Fruit fly (Drosophila melanogaster): Measurements from ENCODE around the gene CG33783.

dm6 chr3R:10028378-10028777, 38.2 kb upstream of the CG33783 start:
- TF ChIP-seq CTCF (optimal IDR thresholded peaks at IDR 0.05) (no peak), CG8478 (optimal IDR thresholded peaks at IDR 0.05) (no peak)
